Worm (Caenorhabditis elegans) whole organism, L4/young adult: ENCODE measurements around the gene W08G11.5.

Experiments
- W03F9.2 ChIP-seq: fragments of 150-350 bp; optimal IDR thresholded peaks from 2 replicates; lab custom pipeline; 2014; ENCODE audit warnings: missing biosample characterization, missing genetic modification characterization
- dao-5 ChIP-seq: sonication (generic microtip); optimal IDR thresholded peaks from 2 replicates; lab custom pipeline; 2016; ENCODE audit warnings: missing genotype, missing genetic modification characterization, moderate library complexity, missing compliant biosample characterization
- him-1 ChIP-seq: sonication (generic microtip); optimal IDR thresholded peaks from 2 replicates; lab custom pipeline; 2016; ENCODE audit warnings: missing genotype, missing genetic modification reagents, missing genetic modification characterization, missing compliant biosample characterization

DNA sequence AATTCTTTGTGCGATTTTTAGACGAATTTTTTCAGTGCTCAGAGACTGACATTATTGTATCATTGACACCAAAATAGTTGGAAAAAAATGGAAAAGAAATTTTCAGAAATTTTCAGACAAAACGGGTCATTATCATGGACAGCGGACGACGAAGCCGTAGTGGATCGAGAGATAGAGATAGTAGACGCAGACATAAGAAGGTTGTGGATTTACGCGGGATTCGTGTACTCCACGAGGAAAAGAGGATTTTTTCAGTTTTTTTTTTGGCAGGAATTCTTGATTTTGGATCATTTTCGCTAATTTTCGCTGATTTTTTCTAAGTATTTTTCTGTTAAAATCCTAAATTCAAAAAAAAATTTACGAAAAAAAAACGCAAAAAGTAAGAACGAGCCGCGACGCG, 21.3 kb upstream of the W08G11.5 start, which contains the start of gene W08G11.3:
- TF ChIP-seq him-1 (tag; lab: Kevin White, UChicago) (no peak), W03F9.2 (tag; lab: Kevin White, UChicago) (no peak), dao-5 (tag; lab: Kevin White, UChicago) (no peak)
